Worm (Caenorhabditis elegans): ENCODE data around the gene F49E10.2.

ce11 chrX:5917284-5917683 lies 27.1 kb downstream of the F49E10.2 start, which contains the start of gene Y23B4A.1:
- TF ChIP-seq pag-3 (tag; optimal IDR thresholded peaks at IDR 0.05; ENCODE audit: borderline replicate concordance), result no peak
- TF ChIP-seq nfya-1 (tag; optimal IDR thresholded peaks at IDR 0.05), result no peak
- TF ChIP-seq hlh-30 (tag; optimal IDR thresholded peaks at IDR 0.05; ENCODE audit: insufficient read depth), result no peak
- TF ChIP-seq sdc-2 (tag; optimal IDR thresholded peaks at IDR 0.05), result no peak
- TF ChIP-seq ceh-34 (tag; optimal IDR thresholded peaks at IDR 0.05), result no peak
- TF ChIP-seq ama-1 (optimal IDR thresholded peaks at IDR 0.05), result no peak
- TF ChIP-seq C38D4.7 (GFP tag; optimal IDR thresholded peaks at IDR 0.05), result no peak
- TF ChIP-seq dve-1 (tag; optimal IDR thresholded peaks at IDR 0.05), result no peak
- no peak for TF ChIP-seq pqm-1 (tag; optimal IDR thresholded peaks at IDR 0.05)
- no peak for TF ChIP-seq ets-4 (tag; optimal IDR thresholded peaks at IDR 0.05)
- no peak for TF ChIP-seq nhr-11 (tag; optimal IDR thresholded peaks at IDR 0.05)
- TF ChIP-seq ref-2 (tag; optimal IDR thresholded peaks at IDR 0.05), result no peak
- TF ChIP-seq unc-55 (GFP tag; optimal IDR thresholded peaks at IDR 0.05), result no peak

All from whole organism, late embryonic.